Fruit fly (Drosophila melanogaster): ENCODE results near the gene CG5800.

CG5800 gene

DNA sequence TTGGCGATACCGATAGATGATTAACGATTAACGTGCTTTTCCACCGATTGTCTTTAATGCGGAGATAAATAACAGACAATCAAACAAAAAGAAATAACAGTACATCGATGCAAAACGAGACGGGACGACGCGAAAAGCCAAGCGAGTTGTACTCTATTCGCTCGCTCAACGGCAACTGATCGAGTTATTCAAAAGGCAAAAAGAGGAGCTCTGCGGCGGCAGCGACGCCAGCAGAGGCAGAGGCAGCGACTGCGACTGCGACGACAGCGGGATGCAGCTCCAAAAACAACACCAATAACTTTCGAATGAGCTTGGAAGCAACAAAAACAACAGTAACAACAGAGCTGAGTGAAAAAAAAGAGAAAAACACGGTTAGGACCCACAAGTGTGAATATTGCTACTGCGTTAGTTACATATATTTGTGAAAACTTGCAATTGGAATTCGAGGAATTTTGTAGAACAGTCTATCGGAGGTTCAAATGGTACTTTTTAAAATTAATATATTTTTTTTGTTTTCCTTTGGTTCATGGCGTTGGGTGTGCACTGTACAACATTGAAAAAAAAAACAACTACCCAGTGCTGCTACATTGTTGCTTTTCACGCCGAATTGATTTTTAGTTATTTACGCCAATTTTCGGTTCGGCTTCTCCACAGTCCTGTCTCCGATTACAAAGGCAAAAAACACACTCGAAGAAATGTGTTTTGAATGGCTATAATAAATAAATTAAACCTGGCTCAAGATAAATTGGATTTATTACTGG lies 46.8 kb downstream of the CG5800 start:
- peak; percentile 50 for TF ChIP-seq CG17801 (GFP tag; optimal IDR thresholded peaks at IDR 0.05; ENCODE audit: partially characterized antibody)

DNA sequence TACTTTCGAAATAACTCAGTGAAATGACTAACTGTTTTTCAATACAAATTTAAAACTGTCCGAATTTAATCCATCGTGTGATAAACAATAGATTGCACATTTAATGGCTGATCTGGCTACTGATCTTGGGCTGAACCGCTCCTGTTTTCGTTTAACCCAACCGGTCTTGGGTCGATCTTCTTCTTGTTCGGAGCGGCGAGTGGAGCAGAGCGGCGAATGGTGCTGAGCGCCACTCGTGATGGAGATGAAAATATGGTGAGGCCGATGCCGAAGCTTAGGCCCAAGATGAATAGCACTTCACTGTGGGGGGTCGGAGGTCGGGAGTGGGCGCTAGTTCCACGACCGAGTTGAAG lies 47.4 kb downstream of the CG5800 start:
- TF ChIP-seq CG17801 (GFP tag; optimal IDR thresholded peaks at IDR 0.05; ENCODE audit: partially characterized antibody): no peak

DNA sequence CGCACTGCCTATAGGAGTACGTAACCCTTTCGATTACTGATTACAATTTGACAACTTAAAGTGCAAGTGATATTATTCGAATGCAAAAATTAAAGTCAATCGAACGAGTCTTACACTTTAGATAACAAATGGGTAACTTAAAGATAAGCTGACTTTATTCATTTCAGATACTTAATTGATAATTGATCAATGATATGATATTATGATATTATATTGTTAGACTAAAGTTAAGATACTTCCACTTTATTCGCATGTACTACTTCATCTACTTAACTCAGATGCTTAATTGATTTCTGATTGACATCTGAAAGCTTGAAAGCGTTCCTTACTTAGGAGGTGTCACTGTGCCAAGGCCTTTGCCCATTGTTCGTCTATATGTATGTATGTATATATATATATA lies 50.1 kb downstream of the CG5800 start:
- no peak for TF ChIP-seq CG17801 (GFP tag; optimal IDR thresholded peaks at IDR 0.05; ENCODE audit: partially characterized antibody)
